Fruit fly (Drosophila melanogaster): ENCODE data around the gene Pburs.
A peak's percentile ranks its signal among the peaks of the same experiment; 100 is the strongest.

Gene Pburs

DNA sequence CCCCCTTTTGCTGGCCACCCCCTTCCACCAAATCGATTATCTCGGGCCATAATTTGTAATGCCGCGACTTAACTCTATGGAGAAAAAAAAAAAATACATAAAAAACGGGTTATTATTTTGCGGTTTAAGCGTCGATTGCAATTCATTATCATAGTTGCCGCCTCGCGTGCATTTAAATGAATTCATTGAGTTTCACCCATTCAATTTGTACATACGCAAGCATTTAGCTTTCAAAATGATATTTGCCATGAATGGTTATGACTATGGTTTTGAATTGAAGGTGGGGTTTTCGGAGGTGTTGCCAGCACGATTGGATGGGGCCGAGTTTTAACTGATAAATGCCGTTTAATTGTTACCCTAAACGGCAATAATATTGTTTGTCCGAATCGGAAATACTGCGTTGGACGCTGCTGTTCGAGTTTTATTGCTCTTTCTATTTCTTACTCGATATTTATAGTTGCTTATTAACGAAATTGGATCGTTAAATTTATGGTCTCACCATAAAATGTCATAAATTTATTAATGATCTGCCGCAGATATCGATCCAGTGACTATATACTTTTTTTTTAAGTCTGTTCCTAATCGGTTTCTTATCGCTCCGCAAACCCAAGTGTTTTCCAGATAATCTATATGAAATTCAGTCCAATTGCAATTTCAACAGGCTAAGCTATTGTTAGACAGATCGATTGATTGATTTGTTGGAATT is 12.2 kb downstream of the Pburs start (continued):
- TF ChIP-seq exex (tag; optimal IDR thresholded peaks at IDR 0.05) (peak; percentile 88), Sox102F (GFP tag; optimal IDR thresholded peaks at IDR 0.05) (peak; percentile 25), fd102C (GFP tag; optimal IDR thresholded peaks at IDR 0.05) (no peak), Nf-YA (GFP tag; IDR thresholded peaks at IDR 0.05) (no peak), Fer3 (tag; optimal IDR thresholded peaks at IDR 0.05) (no peak), sna (GFP tag; IDR thresholded peaks at IDR 0.05; ENCODE audit: partially characterized antibody) (no peak), Rfx (GFP tag; IDR thresholded peaks at IDR 0.05) (no peak), CG3407 (GFP tag; optimal IDR thresholded peaks at IDR 0.05) (no peak), CG12219 (GFP tag; optimal IDR thresholded peaks at IDR 0.05) (peak; percentile 2), slbo (GFP tag; IDR thresholded peaks at IDR 0.05) (no peak), CG18476 (GFP tag; optimal IDR thresholded peaks at IDR 0.05) (no peak), sens-2 (GFP tag; IDR thresholded peaks at IDR 0.05) (0 out of 2 replicates have a peak, but pooled peaks have one; percentile 21), CG12744 (GFP tag; optimal IDR thresholded peaks at IDR 0.05) (no peak), nerfin-1 (tag; optimal IDR thresholded peaks at IDR 0.05) (peak; percentile 10), kah (GFP tag; optimal IDR thresholded peaks at IDR 0.05) (no peak), Asciz (GFP tag; optimal IDR thresholded peaks at IDR 0.05) (peak; percentile 42), sr (GFP tag; IDR thresholded peaks at IDR 0.05) (no peak), Poxn (GFP tag; IDR thresholded peaks at IDR 0.05) (no peak), Camta (GFP tag; optimal IDR thresholded peaks at IDR 0.05) (no peak), CG8765 (GFP tag; IDR thresholded peaks at IDR 0.05) (no peak), CG31441 (GFP tag; IDR thresholded peaks at IDR 0.05) (peak; percentile 57), trh (GFP tag; optimal IDR thresholded peaks at IDR 0.05) (no peak), Fer1 (GFP tag; optimal IDR thresholded peaks at IDR 0.05) (no peak), Hr51 (GFP tag; optimal IDR thresholded peaks at IDR 0.05) (peak in 1 of 2 experiments; percentile 56), kay (GFP tag; optimal IDR thresholded peaks at IDR 0.05) (no peak), zfh1 (GFP tag; IDR thresholded peaks at IDR 0.05) (no peak), CG33557 (GFP tag; optimal IDR thresholded peaks at IDR 0.05) (no peak), CG14014 (GFP tag; IDR thresholded peaks at IDR 0.05) (0 out of 2 replicates have a peak, but pooled peaks have one; percentile 12), da (GFP tag; optimal IDR thresholded peaks at IDR 0.05) (no peak), CG11696 (GFP tag; IDR thresholded peaks at IDR 0.05) (peak; percentile 73; the same call in 1 of the 2 replicates), ro (GFP tag; IDR thresholded peaks at IDR 0.05) (no peak), HLH3B (GFP tag; IDR thresholded peaks at IDR 0.05) (no peak), CG9215 (GFP tag; IDR thresholded peaks at IDR 0.05) (no peak), CG11504 (tag; optimal IDR thresholded peaks at IDR 0.05) (peak; percentile 15), CG7357 (GFP tag; IDR thresholded peaks at IDR 0.05) (no peak), Sox100B (GFP tag; optimal IDR thresholded peaks at IDR 0.05) (peak; percentile 49), vfl (GFP tag; optimal IDR thresholded peaks at IDR 0.05) (no peak), CG6654 (GFP tag; optimal IDR thresholded peaks at IDR 0.05) (no peak), CG31388 (GFP tag; optimal IDR thresholded peaks at IDR 0.05) (no peak), CG6254 (GFP tag; optimal IDR thresholded peaks at IDR 0.05) (peak; percentile 65), CG14441 (GFP tag; IDR thresholded peaks at IDR 0.05) (0 out of 2 replicates have a peak, but pooled peaks have one; percentile 7), CG43689 (GFP tag; IDR thresholded peaks at IDR 0.05) (no peak), CG9797 (GFP tag; optimal IDR thresholded peaks at IDR 0.05) (no peak), CG6175 (GFP tag; IDR thresholded peaks at IDR 0.05) (no peak; the same call in 2 of the 3 replicates), disco-r (GFP tag; optimal IDR thresholded peaks at IDR 0.05) (no peak), CG6791 (GFP tag; IDR thresholded peaks at IDR 0.05; ENCODE audit: partially characterized antibody) (no peak), vvl (GFP tag; IDR thresholded peaks at IDR 0.05) (no peak), Max (GFP tag; optimal IDR thresholded peaks at IDR 0.05) (no peak), shn (GFP tag; optimal IDR thresholded peaks at IDR 0.05) (no peak), CG14860 (GFP tag; IDR thresholded peaks at IDR 0.05; ENCODE audit: partially characterized antibody) (no peak)
